Fruit fly (Drosophila melanogaster): ENCODE results near the gene Ufd4.

DNA sequence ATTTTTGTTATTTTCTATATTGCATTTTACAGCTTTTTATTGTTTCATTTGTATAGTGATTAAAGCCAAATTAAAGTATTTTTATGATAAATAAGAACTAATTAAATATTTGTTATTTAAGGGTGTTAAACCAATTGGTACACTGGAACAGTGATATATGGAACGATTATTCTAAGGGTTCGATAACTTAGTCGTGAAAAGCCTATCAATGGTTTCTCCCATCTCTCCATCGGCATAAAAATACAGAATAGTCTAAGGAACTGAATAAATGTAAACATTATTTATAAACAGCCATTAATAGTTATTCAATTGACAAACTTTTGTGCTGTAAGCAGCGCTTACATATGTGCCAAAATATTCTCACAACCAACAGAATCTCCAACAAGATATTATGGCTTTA is 27.0 kb downstream of the Ufd4 start, which contains the start of gene Mob3:
- TF ChIP-seq CG8478 (optimal IDR thresholded peaks at IDR 0.05): no peak
- TF ChIP-seq pan (optimal IDR thresholded peaks at IDR 0.05): no peak
- no peak for TF ChIP-seq usp (GFP tag; optimal IDR thresholded peaks at IDR 0.05)
- no peak for TF ChIP-seq psq (optimal IDR thresholded peaks at IDR 0.05)
- TF ChIP-seq Dll (optimal IDR thresholded peaks at IDR 0.05): no peak
- no peak for TF ChIP-seq EcR (GFP tag; optimal IDR thresholded peaks at IDR 0.05)

Measured in whole organism.